Fruit fly (Drosophila melanogaster) Kc167 (cell line): ENCODE results near the gene CG9483.

Source experiments
- Myc ChIP-seq: fragments of >200 bp; optimal IDR thresholded peaks from 2 replicates; lab custom pipeline; 2017; ENCODE audit warnings: missing external identifiers
- h ChIP-seq: fragments of >200 bp; optimal IDR thresholded peaks from 3 replicates; lab custom pipeline; 2018; ENCODE audit warnings: missing external identifiers
- psq ChIP-seq: fragments of >200 bp; optimal IDR thresholded peaks from 2 replicates; lab custom pipeline; 2017; ENCODE audit warnings: missing external identifiers

DNA sequence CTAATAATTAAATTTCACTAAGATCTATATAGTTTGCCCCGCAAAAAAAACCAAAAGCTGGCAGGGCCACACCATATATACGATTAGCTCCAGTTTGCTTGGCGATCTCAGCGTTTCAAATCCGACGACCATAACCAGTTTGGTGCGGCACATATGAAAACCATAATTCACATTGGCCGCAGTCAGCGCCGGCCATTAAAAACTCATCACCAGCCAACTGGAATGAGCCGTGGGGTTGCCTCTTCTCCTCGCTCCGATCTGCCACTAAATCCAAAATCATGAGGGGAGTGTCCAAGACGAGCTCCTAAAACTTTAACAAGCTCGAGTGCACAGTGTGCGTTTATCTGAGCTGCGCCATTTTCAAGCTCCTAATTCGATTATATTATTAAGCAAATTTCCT is 49.2 kb upstream of the CG9483 start:
- TF ChIP-seq Myc (no peak), psq (lab: Kevin White, UChicago) (no peak), h (no peak)
